Worm (Caenorhabditis elegans): Measurements from ENCODE around the gene nob-1.

nob-1 gene

DNA sequence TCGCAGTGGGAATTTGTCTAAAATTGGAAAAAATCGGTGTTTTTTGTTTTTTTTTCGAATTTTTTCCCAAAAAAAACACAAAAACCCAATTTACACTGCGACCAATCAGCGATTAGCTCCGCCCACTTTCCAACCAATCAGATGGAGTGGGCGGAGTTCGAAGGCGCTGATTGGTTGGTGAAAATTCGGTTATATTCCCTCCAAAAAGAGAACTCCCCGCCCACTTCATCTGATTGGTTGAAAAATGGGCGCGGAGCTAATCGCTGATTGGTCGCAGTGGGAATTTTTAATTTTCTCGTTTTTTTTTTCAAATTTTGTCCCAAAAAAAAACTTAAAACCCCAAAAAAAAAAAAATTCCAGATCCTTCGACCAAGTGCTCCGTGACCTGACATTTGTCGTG is 19.6 kb downstream of the nob-1 start:
- no peak for TF ChIP-seq let-526 (GFP tag; IDR thresholded peaks at IDR 0.05)
- no peak for TF ChIP-seq dpff-1 (tag; optimal IDR thresholded peaks at IDR 0.05)
- no peak for TF ChIP-seq madf-8 (GFP tag; conservative IDR thresholded peaks at IDR 0.05)
- TF ChIP-seq nhr-120 (GFP tag; IDR thresholded peaks at IDR 0.05): no peak
- TF ChIP-seq K11D2.4 (GFP tag; IDR thresholded peaks at IDR 0.05): no peak
- TF ChIP-seq F10E7.11 (tag; optimal IDR thresholded peaks at IDR 0.05): no peak
- TF ChIP-seq Y56A3A.18 (GFP tag; IDR thresholded peaks at IDR 0.05): no peak
- TF ChIP-seq nhr-179 (tag; optimal IDR thresholded peaks at IDR 0.05): no peak
- TF ChIP-seq lir-1 (GFP tag; conservative IDR thresholded peaks at IDR 0.05): no peak
- no peak for TF ChIP-seq him-1 (tag; optimal IDR thresholded peaks at IDR 0.05)
- no peak for TF ChIP-seq lin-54 (GFP tag; optimal IDR thresholded peaks at IDR 0.05)
- TF ChIP-seq aptf-3 (GFP tag; IDR thresholded peaks at IDR 0.05): no peak
- no peak for TF ChIP-seq B0336.3 (GFP tag; IDR thresholded peaks at IDR 0.05)
- TF ChIP-seq D2030.7 (GFP tag; IDR thresholded peaks at IDR 0.05): no peak
- no peak for TF ChIP-seq F49E8.2 (tag; optimal IDR thresholded peaks at IDR 0.05; ENCODE audit: insufficient read depth)
- TF ChIP-seq snpc-4 (GFP tag; optimal IDR thresholded peaks at IDR 0.05): no peak
- TF ChIP-seq snpc-4 (tag; optimal IDR thresholded peaks at IDR 0.05): no peak
- TF ChIP-seq nfya-2 (GFP tag; IDR thresholded peaks at IDR 0.05): no peak
- no peak for TF ChIP-seq hlh-26 (GFP tag; conservative IDR thresholded peaks at IDR 0.05)
- no peak for TF ChIP-seq T07F8.4 (tag; optimal IDR thresholded peaks at IDR 0.05)
- TF ChIP-seq ama-1 (optimal IDR thresholded peaks at IDR 0.05): no peak
- TF ChIP-seq ama-1 (GFP tag; optimal IDR thresholded peaks at IDR 0.05): no peak

DNA sequence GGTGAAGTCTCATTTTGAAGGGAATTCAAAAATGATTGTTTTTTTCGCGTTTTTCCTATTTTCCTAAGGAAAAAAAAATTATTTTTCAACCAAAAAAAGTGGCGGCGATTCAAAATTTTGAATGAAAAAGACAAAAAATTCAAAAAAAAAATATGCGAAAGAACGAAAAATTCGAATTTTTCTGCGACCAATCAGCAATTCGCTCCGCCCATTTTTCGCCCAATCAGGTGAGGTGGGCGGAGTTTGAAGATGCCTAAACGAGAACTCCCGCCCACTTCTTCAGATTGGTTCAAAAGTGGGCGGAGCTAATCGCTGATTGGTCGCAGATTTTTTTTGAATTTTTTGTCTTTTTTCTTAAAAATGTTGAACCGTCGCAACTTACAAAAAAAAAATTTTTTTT is 20.2 kb downstream of the nob-1 start:
- TF ChIP-seq F37B4.10 (GFP tag; IDR thresholded peaks at IDR 0.05) (no peak), cebp-2 (GFP tag; IDR thresholded peaks at IDR 0.05) (no peak), ztf-26 (tag; optimal IDR thresholded peaks at IDR 0.05) (no peak), ceh-91 (GFP tag; IDR thresholded peaks at IDR 0.05) (no peak), F10E7.11 (tag; optimal IDR thresholded peaks at IDR 0.05) (no peak)

DNA sequence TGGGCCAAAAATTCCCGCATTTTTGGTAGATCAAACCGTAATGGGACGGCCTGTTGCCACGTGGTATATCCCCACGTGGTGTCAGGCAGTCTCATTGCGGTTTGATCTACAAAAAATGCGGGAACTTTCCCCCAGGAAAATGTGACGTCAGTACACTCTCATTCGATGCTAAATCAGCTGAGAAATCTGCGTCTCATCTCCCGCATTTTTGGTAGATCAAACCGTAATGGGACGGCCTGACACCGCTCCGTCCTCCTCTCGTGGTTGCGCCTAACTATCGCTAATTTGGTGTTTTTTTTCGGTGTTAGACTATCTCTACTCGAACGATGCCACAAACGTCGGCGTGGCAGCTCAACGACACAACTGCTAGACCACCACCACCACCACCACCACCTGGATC is 22.7 kb downstream of the nob-1 start, which contains the start of gene zyg-8:
Gene zyg-8, plus strand, starts transcription at position 301 of the 400 bp plus-strand sequence.
- TF ChIP-seq zfh-2 (GFP tag; conservative IDR thresholded peaks at IDR 0.05) (0 out of 2 replicates have a peak, but pooled peaks have one; percentile 15), rcor-1 (GFP tag; IDR thresholded peaks at IDR 0.05) (no peak)

DNA sequence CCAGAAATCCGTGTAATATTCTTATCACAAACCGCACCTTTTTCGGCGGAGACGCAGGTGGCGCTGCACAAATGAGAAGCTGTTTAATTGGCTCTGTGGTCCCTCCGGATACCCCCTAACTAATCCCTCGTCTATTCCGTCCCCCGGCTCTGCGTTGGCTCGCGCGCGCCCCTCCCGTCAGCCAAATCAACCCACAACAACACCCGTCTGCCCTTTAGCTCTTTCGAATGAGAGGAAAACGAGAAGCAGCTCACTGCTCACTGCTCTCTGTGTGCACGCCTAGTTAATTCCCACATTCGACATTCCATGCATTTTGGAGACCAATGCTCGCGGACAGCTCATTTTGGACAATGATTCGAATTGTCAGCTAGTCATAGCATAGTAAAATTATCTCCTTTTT is 24.0 kb downstream of the nob-1 start:
- TF ChIP-seq zfh-2 (GFP tag; conservative IDR thresholded peaks at IDR 0.05): peak; percentile 70
- no peak for TF ChIP-seq hmg-1.2 (GFP tag; IDR thresholded peaks at IDR 0.05)

DNA sequence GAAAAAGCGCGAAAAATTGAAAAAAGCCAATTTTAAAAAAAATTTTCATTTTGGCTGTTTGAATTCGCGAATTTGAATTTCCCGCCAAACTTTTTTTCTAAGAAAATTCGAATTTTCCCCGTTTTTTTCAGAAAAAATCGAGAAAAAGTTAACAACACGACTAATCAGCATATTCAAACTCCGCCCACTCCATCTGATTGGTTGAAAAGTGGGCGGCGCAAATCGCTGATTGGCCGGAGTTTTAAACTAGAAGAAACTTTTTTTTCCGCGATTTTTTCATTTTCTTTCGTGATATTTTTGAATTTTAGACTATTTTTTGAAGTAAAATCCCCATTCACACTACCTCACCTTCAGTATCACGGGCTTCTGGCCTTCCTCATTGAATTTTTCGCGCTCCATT is 24.6 kb downstream of the nob-1 start:
- TF ChIP-seq ekl-4 (GFP tag; IDR thresholded peaks at IDR 0.05): no peak
- no peak for TF ChIP-seq F55B11.4 (tag; optimal IDR thresholded peaks at IDR 0.05; ENCODE audit: borderline replicate concordance, insufficient read depth)
- no peak for TF ChIP-seq tlf-1 (GFP tag; optimal IDR thresholded peaks at IDR 0.05)
- TF ChIP-seq T07F8.4 (tag; optimal IDR thresholded peaks at IDR 0.05): no peak
- no peak for TF ChIP-seq attf-3 (GFP tag; conservative IDR thresholded peaks at IDR 0.05)
- TF ChIP-seq let-607 (tag; optimal IDR thresholded peaks at IDR 0.05): no peak
- TF ChIP-seq hsf-1 (GFP tag; IDR thresholded peaks at IDR 0.05): no peak
- TF ChIP-seq somi-1 (GFP tag; optimal IDR thresholded peaks at IDR 0.05): no peak
- no peak for TF ChIP-seq dpl-1 (GFP tag; optimal IDR thresholded peaks at IDR 0.05)
- no peak for TF ChIP-seq lin-40 (tag; optimal IDR thresholded peaks at IDR 0.05)
- TF ChIP-seq ama-1 (optimal IDR thresholded peaks at IDR 0.05): no peak
- TF ChIP-seq ama-1 (GFP tag; optimal IDR thresholded peaks at IDR 0.05): no peak
- no peak for TF ChIP-seq lsl-1 (GFP tag; optimal IDR thresholded peaks at IDR 0.05)
- TF ChIP-seq xnd-1 (tag; optimal IDR thresholded peaks at IDR 0.05): no peak
- no peak for TF ChIP-seq ztf-3 (GFP tag; optimal IDR thresholded peaks at IDR 0.05)
- no peak for TF ChIP-seq sptf-2 (GFP tag; optimal IDR thresholded peaks at IDR 0.05)
- no peak for TF ChIP-seq ztf-28 (GFP tag; IDR thresholded peaks at IDR 0.05)
- TF ChIP-seq attf-5 (GFP tag; optimal IDR thresholded peaks at IDR 0.05): no peak

Data from whole organism, young adult.